Fruit fly (Drosophila melanogaster) S2 (cell line): ENCODE measurements around the gene CG33978.

Source experiments
- CG8478 ChIP-seq: fragments of >200 bp; optimal IDR thresholded peaks from 2 replicates; lab custom pipeline; 2018
- CTCF ChIP-seq, 2 experiments: fragments of >200 bp; optimal IDR thresholded peaks; 2 replicates each; lab custom pipeline; 2018

DNA sequence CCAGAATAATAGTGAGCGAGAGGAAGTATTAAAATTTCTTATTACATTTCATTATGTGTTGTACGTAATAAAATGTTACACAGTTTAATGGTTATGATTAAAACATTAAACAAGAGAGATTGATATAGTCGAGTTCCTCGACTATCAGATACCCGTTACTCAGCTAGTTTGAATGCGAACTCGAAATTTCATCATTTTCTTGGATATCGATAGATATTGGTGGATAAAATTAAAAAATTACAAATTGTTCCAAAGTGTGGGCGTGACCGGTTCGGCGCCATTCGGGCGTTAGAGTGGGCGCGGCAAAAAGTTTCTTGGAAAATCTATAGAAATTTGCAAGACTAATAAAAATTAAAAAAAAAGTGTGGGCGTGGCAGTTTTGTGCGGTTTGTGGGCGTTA, 10.3 kb downstream of the CG33978 start:
- no peak for TF ChIP-seq CG8478 (lab: Kevin White, UChicago)
- TF ChIP-seq CTCF (optimal IDR thresholded peaks at IDR 0.05; lab: Kevin White, UChicago), result no peak
